Fruit fly (Drosophila melanogaster) whole organism: ENCODE results near the gene CG10959.

Source experiments
- CG8478 ChIP-seq: fragments of >200 bp; optimal IDR thresholded peaks from 2 replicates; lab custom pipeline; 2018; ENCODE audit warnings: inconsistent platforms
- Dll ChIP-seq: fragments of >200 bp; optimal IDR thresholded peaks from 2 replicates; lab custom pipeline; 2017
- EcR ChIP-seq, 2 experiments: fragments of >200 bp; optimal IDR thresholded peaks; 2 replicates each; lab custom pipeline; 2017; ENCODE audit warnings: missing biosample characterization in 2 of 2, missing genetic modification characterization in 2 of 2, missing genetic modification reagents in 2 of 2
- pan ChIP-seq: fragments of >200 bp; optimal IDR thresholded peaks from 2 replicates; lab custom pipeline; 2017
- psq ChIP-seq: fragments of >200 bp; optimal IDR thresholded peaks from 2 replicates; lab custom pipeline; 2017
- usp ChIP-seq: fragments of >200 bp; optimal IDR thresholded peaks from 2 replicates; lab custom pipeline; 2017; ENCODE audit warnings: missing biosample characterization, missing genetic modification characterization, mixed read lengths

The CG10959 gene

dm6 chrX:8157294-8157693, 8.7 kb downstream of the CG10959 start, which contains the start of the genes Traf6 and GIIIspla2:
Gene Traf6 (minus strand): TSS chrX:8157386.
Gene GIIIspla2 (plus strand): TSS chrX:8157628.
- TF ChIP-seq EcR (GFP tag; optimal IDR thresholded peaks at IDR 0.05; lab: Kevin White, UChicago) (no peak), usp (GFP tag; lab: Kevin White, UChicago) (no peak), pan (lab: Kevin White, UChicago) (no peak), Dll (lab: Kevin White, UChicago) (no peak), psq (lab: Kevin White, UChicago) (no peak), CG8478 (no peak)

- TF ChIP-seq Dll (lab: Kevin White, UChicago): no peak
- no peak for TF ChIP-seq pan (lab: Kevin White, UChicago)
- TF ChIP-seq psq (lab: Kevin White, UChicago): no peak
- no peak for TF ChIP-seq EcR (GFP tag; optimal IDR thresholded peaks at IDR 0.05; lab: Kevin White, UChicago)
- no peak for TF ChIP-seq CG8478
- TF ChIP-seq usp (GFP tag; lab: Kevin White, UChicago): no peak
Observed at dm6 chrX:8158942-8159472, 10.4 kb downstream of the CG10959 start.

dm6 chrX:8159754-8160153, 11.2 kb downstream of the CG10959 start, which contains the start of gene CG15337:
Gene CG15337 (plus strand): TSS chrX:8160054.
- TF ChIP-seq usp (GFP tag; lab: Kevin White, UChicago) (no peak), psq (lab: Kevin White, UChicago) (no peak), pan (lab: Kevin White, UChicago) (no peak), Dll (lab: Kevin White, UChicago) (no peak), EcR (GFP tag; optimal IDR thresholded peaks at IDR 0.05; lab: Kevin White, UChicago) (no peak), CG8478 (no peak)

dm6 chrX:8162692-8163091, 14.1 kb downstream of the CG10959 start, which contains the start of gene CG10761:
Gene CG10761 (minus strand): TSS chrX:8162792.
- TF ChIP-seq Dll (lab: Kevin White, UChicago): no peak

dm6 chrX:8163452-8163851, 14.9 kb downstream of the CG10959 start:
- no peak for TF ChIP-seq CG8478
- no peak for TF ChIP-seq Dll (lab: Kevin White, UChicago)
- no peak for TF ChIP-seq usp (GFP tag; lab: Kevin White, UChicago)
- TF ChIP-seq pan (lab: Kevin White, UChicago): no peak
- no peak for TF ChIP-seq psq (lab: Kevin White, UChicago)
- TF ChIP-seq EcR (GFP tag; optimal IDR thresholded peaks at IDR 0.05; lab: Kevin White, UChicago): no peak

- no peak for TF ChIP-seq usp (GFP tag; lab: Kevin White, UChicago)
- TF ChIP-seq psq (lab: Kevin White, UChicago): no peak
- no peak for TF ChIP-seq pan (lab: Kevin White, UChicago)
- TF ChIP-seq CG8478: no peak
- no peak for TF ChIP-seq Dll (lab: Kevin White, UChicago)
- no peak for TF ChIP-seq EcR (GFP tag; optimal IDR thresholded peaks at IDR 0.05; lab: Kevin White, UChicago)
Observed at dm6 chrX:8165608-8166007, 17.0 kb downstream of the CG10959 start, which contains the start of gene Or7a. Gene Or7a (minus strand): TSS chrX:8165708.

dm6 chrX:8170166-8170565, 21.6 kb downstream of the CG10959 start, which contains the start of gene CG2278:
Gene CG2278 (minus strand): TSS chrX:8170266.
- TF ChIP-seq pan (lab: Kevin White, UChicago): no peak
- no peak for TF ChIP-seq Dll (lab: Kevin White, UChicago)
- TF ChIP-seq EcR (GFP tag; optimal IDR thresholded peaks at IDR 0.05; lab: Kevin White, UChicago): no peak
- TF ChIP-seq psq (lab: Kevin White, UChicago): no peak
- no peak for TF ChIP-seq CG8478
- TF ChIP-seq usp (GFP tag; lab: Kevin White, UChicago): no peak

dm6 chrX:8176291-8177029, 27.9 kb downstream of the CG10959 start:
- TF ChIP-seq EcR (GFP tag; optimal IDR thresholded peaks at IDR 0.05; lab: Kevin White, UChicago) (no peak), pan (lab: Kevin White, UChicago) (no peak)

dm6 chrX:8177030-8177349, 28.4 kb downstream of the CG10959 start, which contains the start of gene slpr:
Gene slpr (minus strand): TSS chrX:8177185.
- TF ChIP-seq EcR (GFP tag; optimal IDR thresholded peaks at IDR 0.05; lab: Kevin White, UChicago) (no peak), pan (lab: Kevin White, UChicago) (no peak), psq (lab: Kevin White, UChicago) (no peak)

dm6 chrX:8177742-8178141, 29.2 kb downstream of the CG10959 start:
- no peak for TF ChIP-seq pan (lab: Kevin White, UChicago)
- TF ChIP-seq psq (lab: Kevin White, UChicago): no peak
- no peak for TF ChIP-seq EcR (GFP tag; optimal IDR thresholded peaks at IDR 0.05; lab: Kevin White, UChicago)
- TF ChIP-seq Dll (lab: Kevin White, UChicago): no peak
- TF ChIP-seq usp (GFP tag; lab: Kevin White, UChicago): no peak
- no peak for TF ChIP-seq CG8478

dm6 chrX:8178165-8178955, 29.8 kb downstream of the CG10959 start, which contains the start of gene sdt:
Gene sdt (plus strand): TSS chrX:8178549.
- TF ChIP-seq psq (lab: Kevin White, UChicago) (no peak), EcR (GFP tag; optimal IDR thresholded peaks at IDR 0.05; lab: Kevin White, UChicago) (no peak), pan (lab: Kevin White, UChicago) (no peak), Dll (lab: Kevin White, UChicago) (no peak), CG8478 (no peak), usp (GFP tag; lab: Kevin White, UChicago) (no peak)
